Worm (Caenorhabditis elegans): ENCODE data around the gene str-211.

Gene str-211

DNA sequence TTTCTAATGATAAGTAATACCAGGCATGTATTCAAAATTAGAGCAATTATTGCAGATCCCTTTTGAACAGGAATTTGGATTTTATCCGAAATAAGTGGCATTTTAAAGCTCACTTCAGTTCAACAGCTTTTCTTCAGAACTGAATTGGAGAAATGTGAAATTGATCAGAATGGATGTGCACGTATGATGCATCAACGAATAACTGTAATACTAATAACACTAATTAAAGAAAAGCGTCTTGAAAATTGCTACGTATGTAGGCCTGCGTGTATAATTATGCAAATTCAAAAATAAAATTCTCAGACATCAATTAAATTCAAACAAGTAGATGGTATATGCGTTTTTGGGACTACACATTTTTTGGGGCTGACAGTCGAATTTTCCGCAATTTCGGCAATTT is 14.3 kb downstream of the str-211 start, which contains the start of gene str-205:
Gene str-205, minus strand, starts transcription at position 101 of the 400 bp plus-strand sequence.
- TF ChIP-seq dao-5 (tag; optimal IDR thresholded peaks at IDR 0.05) (no peak), him-1 (tag; optimal IDR thresholded peaks at IDR 0.05) (no peak), W03F9.2 (tag; optimal IDR thresholded peaks at IDR 0.05) (no peak)

DNA sequence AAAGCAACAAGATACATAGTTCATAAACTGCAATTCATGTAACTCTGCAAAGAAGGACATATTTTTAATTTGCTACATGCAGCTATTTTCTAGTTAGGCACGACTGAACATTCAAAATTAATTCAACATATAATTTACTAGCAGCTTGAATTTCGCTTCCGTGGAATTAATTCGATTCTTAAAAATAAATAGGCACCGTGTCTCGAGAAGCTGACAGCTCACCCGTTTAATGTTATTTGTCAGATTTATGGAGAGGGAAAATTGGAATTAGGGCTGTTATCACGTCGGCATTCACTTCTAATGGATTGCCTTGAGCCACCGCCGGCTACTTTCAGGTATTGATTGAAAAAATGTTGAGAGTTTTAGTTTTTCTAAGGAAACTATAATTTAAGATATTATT is 17.7 kb downstream of the str-211 start, which contains the start of gene srh-21:
Gene srh-21, plus strand, starts transcription at position 301 of the 400 bp plus-strand sequence.
- no peak for TF ChIP-seq W03F9.2 (tag; optimal IDR thresholded peaks at IDR 0.05)
- no peak for TF ChIP-seq him-1 (tag; optimal IDR thresholded peaks at IDR 0.05)
- TF ChIP-seq dao-5 (tag; optimal IDR thresholded peaks at IDR 0.05): no peak

ce11 chrV:4924618-4925017 is 19.5 kb downstream of the str-211 start, which contains the start of gene srh-20:
Gene srh-20, plus strand, starts transcription at chrV:4924918.
- TF ChIP-seq him-1 (tag; optimal IDR thresholded peaks at IDR 0.05): no peak
- no peak for TF ChIP-seq W03F9.2 (tag; optimal IDR thresholded peaks at IDR 0.05)
- no peak for TF ChIP-seq dao-5 (tag; optimal IDR thresholded peaks at IDR 0.05)

DNA sequence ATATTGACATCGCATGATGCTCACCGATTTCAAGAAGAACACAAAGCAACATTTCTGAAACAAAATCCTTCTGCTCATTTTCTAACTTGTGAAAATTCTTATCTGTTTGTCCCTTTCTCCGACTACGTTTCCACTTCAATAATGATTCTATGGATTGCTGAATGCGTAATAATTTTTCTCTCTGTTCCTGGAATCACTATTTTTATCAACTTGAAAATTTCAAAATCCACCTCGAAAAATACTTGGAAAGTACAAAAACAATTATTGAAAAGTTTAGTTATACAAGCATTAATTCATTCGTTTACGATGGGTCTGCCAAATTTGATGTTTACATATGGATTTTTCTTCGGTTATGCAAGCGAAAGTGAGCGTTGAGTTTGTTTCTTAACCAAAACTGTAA is 22.1 kb downstream of the str-211 start, which contains the start of gene srh-22:
Gene srh-22, plus strand, starts transcription at position 301 of the 400 bp plus-strand sequence.
- TF ChIP-seq him-1 (tag; optimal IDR thresholded peaks at IDR 0.05) (no peak), W03F9.2 (tag; optimal IDR thresholded peaks at IDR 0.05) (no peak), dao-5 (tag; optimal IDR thresholded peaks at IDR 0.05) (no peak)

DNA sequence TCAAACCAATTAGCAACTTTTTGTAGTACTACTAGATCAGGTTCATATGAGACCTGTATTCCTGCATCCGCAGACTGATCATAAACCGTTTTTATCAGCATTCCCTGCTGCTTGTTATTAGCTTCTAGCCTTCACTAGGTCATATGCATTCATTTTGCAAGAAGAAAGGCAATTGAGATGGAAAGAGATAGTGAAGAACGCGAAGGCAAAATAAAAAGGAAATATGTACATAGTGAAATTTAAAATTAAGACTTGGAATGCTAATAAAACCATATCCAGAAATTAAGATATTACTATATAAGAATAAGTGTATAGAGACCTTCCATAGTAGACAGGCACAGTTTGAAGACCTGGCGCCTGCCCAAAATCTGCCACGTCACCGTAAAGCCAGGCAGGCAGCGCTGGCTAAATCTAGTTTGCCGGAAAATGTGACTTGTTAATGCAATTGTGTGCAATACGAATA is 23.4 kb downstream of the str-211 start, which contains the start of the genes C02E7.8 and srh-23:
Gene C02E7.8, minus strand, starts transcription at position 101 of the 463 bp plus-strand sequence.
Gene srh-23, plus strand, starts transcription at position 413 of the 463 bp plus-strand sequence.
- TF ChIP-seq dao-5 (tag; optimal IDR thresholded peaks at IDR 0.05) (no peak), him-1 (tag; optimal IDR thresholded peaks at IDR 0.05) (no peak), W03F9.2 (tag; optimal IDR thresholded peaks at IDR 0.05) (no peak)

DNA sequence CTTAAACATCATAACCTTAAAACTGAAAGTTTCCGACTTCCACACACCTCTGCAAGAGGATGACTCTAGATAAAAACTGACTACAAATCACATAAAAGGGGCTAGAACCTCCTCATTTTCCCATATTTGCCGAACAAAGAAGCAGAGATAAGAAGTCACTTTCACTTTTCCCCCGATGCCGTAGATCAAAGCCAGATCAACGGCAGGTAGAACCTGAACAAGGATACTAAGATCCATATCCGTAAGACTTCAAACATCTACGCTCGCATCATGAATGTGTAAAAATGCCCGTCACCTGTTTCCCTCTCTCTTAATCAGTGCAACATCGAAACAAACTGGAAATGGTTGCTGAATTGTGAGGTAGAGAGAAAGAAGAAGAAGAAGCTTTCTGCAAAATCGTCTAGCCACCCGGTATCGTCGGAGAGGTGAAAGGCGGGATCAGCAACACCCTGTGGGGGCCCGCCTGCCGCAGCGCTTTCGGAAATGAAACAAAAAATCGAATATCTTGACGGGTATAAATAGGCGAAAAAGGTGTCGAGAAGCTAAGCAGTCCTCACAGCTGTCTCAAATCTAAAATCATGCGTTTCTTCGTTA is 25.4 kb downstream of the str-211 start, which contains the start of gene C02E7.6:
Gene C02E7.6, plus strand, starts transcription at position 544 of the 594 bp plus-strand sequence.
- TF ChIP-seq him-1 (tag; optimal IDR thresholded peaks at IDR 0.05) (no peak), dao-5 (tag; optimal IDR thresholded peaks at IDR 0.05) (no peak)

DNA sequence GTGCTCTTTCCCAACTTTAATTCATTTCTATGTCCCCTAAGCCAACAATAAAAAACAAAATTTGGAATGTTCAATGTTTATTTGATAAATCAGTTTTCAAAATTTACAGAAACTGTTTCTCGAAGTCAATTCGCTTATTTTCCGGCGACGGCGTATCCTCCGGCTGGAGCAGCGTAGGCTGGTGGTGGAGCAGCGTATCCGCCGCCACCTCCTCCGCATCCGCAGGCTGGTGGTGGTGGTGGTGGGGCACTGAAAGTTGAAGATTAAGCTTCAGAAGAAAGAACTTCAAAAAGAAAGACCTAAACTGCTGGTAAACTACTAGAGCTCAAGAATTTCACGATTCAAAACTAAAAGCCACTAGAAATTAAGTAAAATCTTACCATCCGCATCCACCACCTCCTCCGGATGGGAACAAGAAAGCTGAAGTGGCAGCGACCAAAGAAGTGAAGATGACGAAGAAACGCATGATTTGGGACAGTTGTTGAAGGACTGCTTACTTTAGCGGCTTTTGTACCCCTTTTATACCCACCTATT is 26.0 kb downstream of the str-211 start, which contains the start of gene C02E7.7:
Gene C02E7.7, minus strand, starts transcription at position 484 of the 534 bp plus-strand sequence.
- TF ChIP-seq W03F9.2 (tag; optimal IDR thresholded peaks at IDR 0.05) (no peak), him-1 (tag; optimal IDR thresholded peaks at IDR 0.05) (no peak), dao-5 (tag; optimal IDR thresholded peaks at IDR 0.05) (no peak)

DNA sequence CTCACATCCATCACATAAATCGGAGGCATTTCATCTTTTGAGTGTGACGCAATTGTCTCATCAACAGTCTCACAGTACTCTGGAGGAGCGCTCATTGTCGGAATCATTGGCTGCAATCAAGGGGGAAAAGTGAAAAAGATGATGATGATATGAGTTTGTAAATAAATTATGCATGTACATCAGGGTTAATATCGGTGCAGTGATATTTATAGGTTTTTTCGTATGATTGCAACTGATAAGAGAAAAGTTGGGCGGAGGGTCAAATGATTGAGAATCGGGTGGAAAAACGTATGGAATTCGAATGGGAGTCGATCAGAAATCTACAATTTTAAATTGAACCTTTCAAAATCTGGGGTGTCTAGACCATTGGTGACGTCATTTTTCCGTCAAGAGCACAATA is 29.2 kb downstream of the str-211 start, which contains the start of gene H23N18.6:
Gene H23N18.6, minus strand, starts transcription at position 201 of the 400 bp plus-strand sequence.
- TF ChIP-seq dao-5 (tag; optimal IDR thresholded peaks at IDR 0.05) (no peak), him-1 (tag; optimal IDR thresholded peaks at IDR 0.05) (no peak), W03F9.2 (tag; optimal IDR thresholded peaks at IDR 0.05) (no peak)

DNA sequence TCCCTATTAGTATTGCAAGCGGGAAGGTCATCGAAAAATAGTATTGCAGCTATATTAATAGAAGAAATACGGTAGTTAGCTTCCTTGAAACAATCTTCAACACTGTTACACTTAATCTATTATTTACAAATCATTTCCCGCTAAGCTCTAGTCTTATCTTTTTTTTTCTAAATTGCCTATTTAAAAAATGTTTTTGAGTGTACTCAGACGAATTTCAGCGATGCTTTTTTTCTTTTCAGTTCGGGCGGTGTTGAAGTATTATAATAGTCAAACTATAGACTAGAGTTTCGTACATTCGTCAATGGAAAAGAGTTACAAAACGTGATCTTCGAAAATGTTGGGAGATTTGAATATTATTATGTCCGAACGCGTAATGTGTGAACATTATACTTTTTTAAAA is 30.3 kb downstream of the str-211 start:
- TF ChIP-seq him-1 (tag; optimal IDR thresholded peaks at IDR 0.05) (no peak), W03F9.2 (tag; optimal IDR thresholded peaks at IDR 0.05) (no peak), dao-5 (tag; optimal IDR thresholded peaks at IDR 0.05) (no peak)

- TF ChIP-seq him-1 (tag; optimal IDR thresholded peaks at IDR 0.05): no peak
- no peak for TF ChIP-seq W03F9.2 (tag; optimal IDR thresholded peaks at IDR 0.05)
- TF ChIP-seq dao-5 (tag; optimal IDR thresholded peaks at IDR 0.05): no peak
Measured at ce11 chrV:4912313-4912712, 31.8 kb downstream of the str-211 start, which contains the start of gene H23N18.5. Gene H23N18.5, minus strand, starts transcription at chrV:4912381.

- TF ChIP-seq him-1 (tag; optimal IDR thresholded peaks at IDR 0.05): no peak
- no peak for TF ChIP-seq W03F9.2 (tag; optimal IDR thresholded peaks at IDR 0.05)
- TF ChIP-seq dao-5 (tag; optimal IDR thresholded peaks at IDR 0.05): no peak
Measured at ce11 chrV:4908591-4908990, 35.5 kb downstream of the str-211 start, which contains the start of gene ugt-13. Gene ugt-13, plus strand, starts transcription at chrV:4908884.

DNA sequence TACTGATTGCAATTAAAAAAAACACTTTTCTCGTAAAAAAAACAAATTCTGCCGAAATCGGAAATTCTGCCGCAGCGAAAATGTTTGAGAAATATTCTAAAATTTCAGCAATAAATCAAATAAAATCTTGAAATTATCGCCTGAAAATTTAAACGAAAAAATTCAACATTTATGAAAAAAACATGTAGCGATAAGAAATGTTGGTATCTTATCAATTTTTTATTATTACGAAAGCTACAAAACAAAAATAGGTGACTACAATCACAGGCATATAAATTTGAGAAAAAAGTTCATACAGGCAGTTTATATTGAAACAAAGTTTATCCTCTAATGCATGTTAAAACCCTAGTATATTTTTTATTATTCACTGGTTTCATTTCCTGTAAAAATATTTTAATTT is 38.2 kb downstream of the str-211 start, which contains the start of gene ugt-14:
Gene ugt-14, plus strand, starts transcription at position 301 of the 400 bp plus-strand sequence.
- TF ChIP-seq him-1 (tag; optimal IDR thresholded peaks at IDR 0.05) (no peak), dao-5 (tag; optimal IDR thresholded peaks at IDR 0.05) (no peak), W03F9.2 (tag; optimal IDR thresholded peaks at IDR 0.05) (no peak)

DNA sequence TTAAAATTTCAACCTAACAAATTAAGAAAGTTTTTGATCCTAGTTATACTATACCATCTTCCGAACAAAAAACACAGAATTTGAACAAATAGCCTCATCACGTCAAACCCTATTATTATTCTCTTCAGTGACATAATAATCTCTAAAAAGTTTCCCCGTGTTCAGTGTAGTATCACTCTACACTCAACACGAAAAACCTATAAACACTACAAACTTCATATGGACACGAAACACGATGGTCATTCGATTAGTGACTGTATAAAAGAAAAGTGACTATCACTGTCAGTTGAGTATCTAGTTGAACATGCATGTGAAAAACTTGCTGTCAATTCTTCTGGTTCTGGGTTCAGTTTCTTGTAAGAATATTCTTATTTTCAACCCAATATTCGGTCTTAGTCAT is 40.4 kb downstream of the str-211 start, which contains the start of gene ugt-8:
Gene ugt-8, plus strand, starts transcription at position 235 of the 400 bp plus-strand sequence.
- TF ChIP-seq him-1 (tag; optimal IDR thresholded peaks at IDR 0.05): no peak
- no peak for TF ChIP-seq W03F9.2 (tag; optimal IDR thresholded peaks at IDR 0.05)
- TF ChIP-seq dao-5 (tag; optimal IDR thresholded peaks at IDR 0.05): no peak

DNA sequence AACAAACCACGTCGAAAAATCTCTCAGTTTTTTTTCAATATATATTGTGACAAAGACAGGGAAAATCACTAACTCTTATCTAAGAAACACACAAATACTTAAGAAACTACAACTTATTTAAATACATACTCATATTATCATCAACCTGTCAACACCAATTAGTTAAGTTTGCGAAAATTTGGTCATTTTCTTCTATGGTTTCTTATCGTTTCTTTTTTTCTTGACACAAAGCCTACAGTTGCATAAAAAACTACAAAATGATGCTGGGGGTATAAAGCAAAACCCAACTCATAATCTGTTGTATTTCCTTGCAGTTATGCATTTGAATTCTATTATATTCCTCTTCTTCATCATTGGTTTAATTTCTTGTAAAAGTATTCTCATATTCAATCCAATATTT is 43.0 kb downstream of the str-211 start, which contains the start of gene ugt-67:
Gene ugt-67, plus strand, starts transcription at position 301 of the 400 bp plus-strand sequence.
- TF ChIP-seq W03F9.2 (tag; optimal IDR thresholded peaks at IDR 0.05): no peak

Data from whole organism, L4/young adult.